Fruit fly (Drosophila melanogaster) whole organism, pupa: ENCODE data around the gene CG45073.

Experiments
- CG10348 ChIP-seq: fragments of 200-800 bp; sonication (Bioruptor generic); IDR thresholded peaks from 2 replicates; pipeline ENCODE4 v1.3.6; 2022; ENCODE audit warnings: missing biosample characterization, missing genetic modification characterization
- CG12605 ChIP-seq: fragments of 200-800 bp; sonication (Bioruptor generic); IDR thresholded peaks from 2 replicates; pipeline ENCODE4 v1.3.6; 2022; ENCODE audit warnings: missing biosample characterization, missing genetic modification characterization
- CG13204 ChIP-seq: fragments of 200-800 bp; sonication (Bioruptor generic); optimal IDR thresholded peaks from 2 replicates; lab custom pipeline; 2018; ENCODE audit warnings: missing biosample characterization, mild to moderate bottlenecking, missing genetic modification characterization, moderate library complexity
- CG14655 ChIP-seq: fragments of 200-800 bp; sonication (Bioruptor generic); optimal IDR thresholded peaks from 3 replicates; lab custom pipeline; 2017; ENCODE audit warnings: mild to moderate bottlenecking, missing biosample characterization, missing genetic modification reagents, missing genetic modification characterization
- CG15710 ChIP-seq: fragments of 200-800 bp; sonication (Bioruptor generic); optimal IDR thresholded peaks from 2 replicates; lab custom pipeline; 2018; ENCODE audit warnings: missing biosample characterization, mild to moderate bottlenecking, missing genetic modification characterization, moderate library complexity
- CG17806 ChIP-seq: fragments of 200-800 bp; sonication (Bioruptor generic); optimal IDR thresholded peaks from 2 replicates; lab custom pipeline; 2018; ENCODE audit warnings: missing biosample characterization, mild to moderate bottlenecking, missing genetic modification characterization, moderate library complexity
- CG32121 ChIP-seq: fragments of 200-800 bp; sonication (Bioruptor generic); IDR thresholded peaks from 2 replicates; pipeline ENCODE4 v1.3.6; 2022; ENCODE audit warnings: missing biosample characterization, missing genetic modification characterization
- CG34367 ChIP-seq: fragments of 200-800 bp; sonication (Bioruptor generic); optimal IDR thresholded peaks from 2 replicates; lab custom pipeline; 2018; ENCODE audit warnings: missing biosample characterization, mild to moderate bottlenecking, missing genetic modification characterization
- CG4496 ChIP-seq: fragments of 200-800 bp; sonication (Bioruptor generic); IDR thresholded peaks from 3 replicates; pipeline ENCODE4 v1.3.6; 2022; ENCODE audit warnings: missing biosample characterization, missing genetic modification characterization
- CG8159 ChIP-seq: fragments of 200-800 bp; sonication (Bioruptor generic); optimal IDR thresholded peaks from 3 replicates; lab custom pipeline; 2018; ENCODE audit warnings: missing biosample characterization, mild to moderate bottlenecking, missing genetic modification characterization, moderate library complexity
- CG8301 ChIP-seq: fragments of 200-800 bp; sonication (Bioruptor generic); optimal IDR thresholded peaks from 2 replicates; lab custom pipeline; 2018; ENCODE audit warnings: missing biosample characterization, mild to moderate bottlenecking, missing genetic modification characterization
- CG9948 ChIP-seq: fragments of 200-800 bp; sonication (Bioruptor generic); optimal IDR thresholded peaks from 2 replicates; lab custom pipeline; 2018; ENCODE audit warnings: missing biosample characterization, mild to moderate bottlenecking, missing genetic modification characterization, moderate library complexity
- D1 ChIP-seq: fragments of 200-800 bp; sonication (Bioruptor generic); optimal IDR thresholded peaks from 2 replicates; lab custom pipeline; 2018; ENCODE audit warnings: missing biosample characterization, mild to moderate bottlenecking, missing genetic modification characterization, moderate library complexity
- EcR ChIP-seq: fragments of 200-800 bp; sonication (Bioruptor generic); optimal IDR thresholded peaks from 3 replicates; lab custom pipeline; 2019; ENCODE audit warnings: missing biosample characterization, missing genetic modification characterization, mild to moderate bottlenecking, moderate library complexity, missing genetic modification reagents
- Ets98B ChIP-seq: fragments of 200-800 bp; sonication (Bioruptor generic); IDR thresholded peaks from 2 replicates; pipeline ENCODE4 v1.3.6; 2022; ENCODE audit warnings: missing biosample characterization, missing genetic modification characterization
- Pif1A ChIP-seq: fragments of 200-800 bp; sonication (Bioruptor generic); optimal IDR thresholded peaks from 3 replicates; lab custom pipeline; 2016; ENCODE audit warnings: missing biosample characterization, missing genetic modification characterization
- Pif1B ChIP-seq: fragments of 200-800 bp; sonication (Bioruptor generic); optimal IDR thresholded peaks from 3 replicates; lab custom pipeline; 2016; ENCODE audit warnings: missing biosample characterization, missing genetic modification characterization
- Snoo ChIP-seq: fragments of 200-800 bp; sonication (Bioruptor generic); optimal IDR thresholded peaks from 3 replicates; lab custom pipeline; 2017; ENCODE audit warnings: missing biosample characterization, mild to moderate bottlenecking, missing genetic modification characterization, inconsistent platforms
- fd96Ca ChIP-seq: fragments of 200-800 bp; sonication (Bioruptor generic); IDR thresholded peaks from 3 replicates; pipeline ENCODE4 v1.3.6; 2022; ENCODE audit warnings: missing biosample characterization, missing genetic modification characterization
- gl ChIP-seq: fragments of 200-800 bp; sonication (Bioruptor generic); optimal IDR thresholded peaks from 2 replicates; lab custom pipeline; 2018; ENCODE audit warnings: missing biosample characterization, mild to moderate bottlenecking, missing genetic modification characterization
- rn ChIP-seq: fragments of 200-800 bp; sonication (Bioruptor generic); IDR thresholded peaks from 2 replicates; pipeline ENCODE4 v1.3.6; 2022; ENCODE audit warnings: missing biosample characterization, missing genetic modification characterization

The CG45073 gene

dm6 chr3R:30124635-30125034, at the start of gene CG45073:
Gene CG45073, minus strand, starts transcription at chr3R:30124735.
- TF ChIP-seq CG32121 (GFP tag; lab: Robert Waterston, UW) (no peak), CG34367 (tag; lab: Kevin White, UChicago) (no peak), Snoo (no peak), CG13204 (no peak), gl (no peak), CG4496 (no peak)

- TF ChIP-seq D1: peak; percentile 13
- TF ChIP-seq Snoo: peak; percentile 81
- TF ChIP-seq CG8159: peak; percentile 72
- TF ChIP-seq CG32121 (GFP tag; lab: Robert Waterston, UW): peak; percentile 93
- peak; percentile 86 for TF ChIP-seq CG14655 (GFP tag; lab: Kevin White, UChicago)
- peak; percentile 73 for TF ChIP-seq CG17806
- peak; percentile 91 for TF ChIP-seq rn (GFP tag; lab: Robert Waterston, UW)
- peak; percentile 21 for TF ChIP-seq gl
- no peak for TF ChIP-seq CG13204
- TF ChIP-seq CG10348: peak; percentile 59
- peak; percentile 27 for TF ChIP-seq EcR (GFP tag; lab: Kevin White, UChicago)
- TF ChIP-seq CG9948: peak; percentile 72
- peak; percentile 86 for TF ChIP-seq Pif1A (GFP tag; lab: Kevin White, UChicago)
- TF ChIP-seq CG15710 (tag; lab: Kevin White, UChicago): peak; percentile 70
- TF ChIP-seq CG8301 (tag; lab: Kevin White, UChicago): peak; percentile 80
- TF ChIP-seq Pif1B (GFP tag; lab: Kevin White, UChicago): peak; percentile 87
- TF ChIP-seq Ets98B (GFP tag; lab: Robert Waterston, UW): peak; percentile 95
- TF ChIP-seq CG4496: peak; percentile 96
- TF ChIP-seq CG12605 (GFP tag; lab: Robert Waterston, UW): peak; percentile 90
- peak; percentile 92 for TF ChIP-seq fd96Ca
- peak; percentile 67 for TF ChIP-seq CG34367 (tag; lab: Kevin White, UChicago)
Observed at dm6 chr3R:30170671-30171667, 46.4 kb upstream of the CG45073 start, which contains the start of gene Rsod. Gene Rsod, minus strand, starts transcription at chr3R:30171207.

- no peak for TF ChIP-seq CG34367 (tag; lab: Kevin White, UChicago)
- no peak for TF ChIP-seq CG4496
- no peak for TF ChIP-seq CG17806
- TF ChIP-seq EcR (GFP tag; lab: Kevin White, UChicago): no peak
- no peak for TF ChIP-seq CG10348
- TF ChIP-seq CG8301 (tag; lab: Kevin White, UChicago): no peak
- TF ChIP-seq CG9948: no peak
- TF ChIP-seq gl: no peak
Observed at dm6 chr3R:30166159-30166784, 41.7 kb upstream of the CG45073 start, which contains the start of gene VhaAC45RP. Gene VhaAC45RP, minus strand, starts transcription at chr3R:30166419.

- TF ChIP-seq CG8301 (tag; lab: Kevin White, UChicago) (peak; percentile 72), CG13204 (no peak), CG4496 (peak; percentile 88), EcR (GFP tag; lab: Kevin White, UChicago) (no peak), CG12605 (GFP tag; lab: Robert Waterston, UW) (peak; percentile 70), Pif1B (GFP tag; lab: Kevin White, UChicago) (peak; percentile 57), CG34367 (tag; lab: Kevin White, UChicago) (no peak), CG9948 (peak; percentile 5), CG8159 (no peak), fd96Ca (peak; percentile 85), Snoo (peak; percentile 12), CG15710 (tag; lab: Kevin White, UChicago) (no peak), Ets98B (GFP tag; lab: Robert Waterston, UW) (peak; percentile 87), rn (GFP tag; lab: Robert Waterston, UW) (peak; percentile 59; the same call in 1 of the 2 replicates), CG14655 (GFP tag; lab: Kevin White, UChicago) (peak; percentile 77), D1 (no peak), CG17806 (peak; percentile 32), Pif1A (GFP tag; lab: Kevin White, UChicago) (peak; percentile 46), CG32121 (GFP tag; lab: Robert Waterston, UW) (peak; percentile 92)
Observed at dm6 chr3R:30164162-30164561, 39.6 kb upstream of the CG45073 start.

- TF ChIP-seq Pif1A (GFP tag; lab: Kevin White, UChicago): no peak
- TF ChIP-seq gl: no peak
- peak; percentile 32; the same call in 1 of the 2 replicates for TF ChIP-seq Ets98B (GFP tag; lab: Robert Waterston, UW)
- TF ChIP-seq CG12605 (GFP tag; lab: Robert Waterston, UW): no peak
Observed at dm6 chr3R:30163228-30163627, 38.7 kb upstream of the CG45073 start.
